Worm (Caenorhabditis elegans): ENCODE data around the gene T07E3.2.

The T07E3.2 gene

ce11 chrIII:6871668-6872067 lies 34.8 kb upstream of the T07E3.2 start:
- TF ChIP-seq R02D3.7 (tag; optimal IDR thresholded peaks at IDR 0.05) (no peak), nhr-6 (tag; optimal IDR thresholded peaks at IDR 0.05) (no peak), nhr-77 (tag; optimal IDR thresholded peaks at IDR 0.05) (no peak), lsy-2 (tag; optimal IDR thresholded peaks at IDR 0.05) (peak in 1 of 2 experiments; percentile 31), hif-1 (tag; optimal IDR thresholded peaks at IDR 0.05) (peak in 1 of 2 experiments; percentile 90), T26A8.4 (GFP tag; IDR thresholded peaks at IDR 0.05) (0 out of 2 replicates have a peak, but pooled peaks have one; percentile 49), dmd-9 (GFP tag; IDR thresholded peaks at IDR 0.05) (no peak), F44E2.7 (GFP tag; IDR thresholded peaks at IDR 0.05) (no peak), mep-1 (tag; optimal IDR thresholded peaks at IDR 0.05) (peak; percentile 36), nhr-76 (tag; optimal IDR thresholded peaks at IDR 0.05) (no peak), lin-38 (GFP tag; IDR thresholded peaks at IDR 0.05) (no peak), ctbp-1 (GFP tag; IDR thresholded peaks at IDR 0.05) (peak; percentile 16; the same call in 1 of the 2 replicates), madf-5 (GFP tag; IDR thresholded peaks at IDR 0.05) (no peak), hlh-11 (tag; optimal IDR thresholded peaks at IDR 0.05) (peak; percentile 6), aha-1 (tag) (peak; percentile 92)

ce11 chrIII:6872534-6873150 lies 33.9 kb upstream of the T07E3.2 start, which contains the start of gene K04C2.3:
TSS of gene K04C2.3 (plus strand) at chrIII:6873089.
- TF ChIP-seq snpc-4 (tag; optimal IDR thresholded peaks at IDR 0.05) (no peak), mep-1 (tag; optimal IDR thresholded peaks at IDR 0.05) (no peak), nhr-28 (tag; optimal IDR thresholded peaks at IDR 0.05) (peak; percentile 1), F26F4.8 (GFP tag; conservative IDR thresholded peaks at IDR 0.05) (no peak), nhr-42 (GFP tag; IDR thresholded peaks at IDR 0.05) (no peak), nhr-10 (tag; optimal IDR thresholded peaks at IDR 0.05) (peak; percentile 23), aha-1 (tag) (no peak), ceh-44 (GFP tag; IDR thresholded peaks at IDR 0.05) (no peak), daf-16 (GFP tag; optimal IDR thresholded peaks at IDR 0.05) (no peak), daf-16 (tag; optimal IDR thresholded peaks at IDR 0.05) (peak; percentile 86), hlh-11 (tag; optimal IDR thresholded peaks at IDR 0.05) (peak; percentile 70), pqm-1 (tag; optimal IDR thresholded peaks at IDR 0.05) (no peak), pha-4 (GFP tag; IDR thresholded peaks at IDR 0.05) (no peak), pha-4 (tag; optimal IDR thresholded peaks at IDR 0.05) (no peak), ceh-20 (GFP tag; IDR thresholded peaks at IDR 0.05) (0 out of 2 replicates have a peak, but pooled peaks have one; percentile 19), dve-1 (tag; optimal IDR thresholded peaks at IDR 0.05; ENCODE audit: insufficient read depth) (peak; percentile 88), spr-1 (tag; optimal IDR thresholded peaks at IDR 0.05) (no peak), lin-1 (GFP tag; IDR thresholded peaks at IDR 0.05) (no peak), ceh-28 (tag; optimal IDR thresholded peaks at IDR 0.05) (no peak), php-3 (GFP tag; IDR thresholded peaks at IDR 0.05) (no peak), ama-1 (optimal IDR thresholded peaks at IDR 0.05) (no peak), unc-62 (GFP tag; optimal IDR thresholded peaks at IDR 0.05 in 1 of 2) (peak in 1 of 2 experiments; percentile 95), unc-62 (tag; optimal IDR thresholded peaks at IDR 0.05) (no peak), unc-130 (GFP tag; optimal IDR thresholded peaks at IDR 0.05) (no peak), dpl-1 (GFP tag; optimal IDR thresholded peaks at IDR 0.05) (no peak), mdl-1 (tag; optimal IDR thresholded peaks at IDR 0.05) (peak in 1 of 2 experiments; percentile 53), F10B5.3 (tag; optimal IDR thresholded peaks at IDR 0.05) (no peak), hmg-1.1 (GFP tag; IDR thresholded peaks at IDR 0.05) (no peak), ZK546.5 (tag; optimal IDR thresholded peaks at IDR 0.05) (no peak), dmd-6 (GFP tag; IDR thresholded peaks at IDR 0.05) (peak; percentile 21; the same call in 1 of the 2 replicates), Y5F2A.4 (GFP tag; optimal IDR thresholded peaks at IDR 0.05) (no peak), sdz-12 (GFP tag; optimal IDR thresholded peaks at IDR 0.05) (no peak), nhr-102 (tag; optimal IDR thresholded peaks at IDR 0.05) (peak; percentile 27), ceh-62 (tag; optimal IDR thresholded peaks at IDR 0.05) (no peak), ztf-11 (tag; optimal IDR thresholded peaks at IDR 0.05) (no peak)

Data from whole organism, L4 larva.